Fruit fly (Drosophila melanogaster): ENCODE measurements around the gene CG4957.

dm6 chr2L:10301918-10302317 is 33.2 kb downstream of the CG4957 start, which contains the start of gene CG13138:
- TF ChIP-seq Sin3A (optimal IDR thresholded peaks at IDR 0.05) (no peak), Myc (optimal IDR thresholded peaks at IDR 0.05) (no peak), psq (optimal IDR thresholded peaks at IDR 0.05) (no peak), h (optimal IDR thresholded peaks at IDR 0.05) (no peak)

All from Kc167 (cell line).